Fruit fly (Drosophila melanogaster) whole organism, embryonic: ENCODE data around the gene Slimp.
A peak's percentile ranks its signal among the peaks of the same experiment; 100 is the strongest.

ENCODE experiments used
- Ada2b ChIP-seq: fragments of 200-800 bp; sonication (Bioruptor generic); IDR thresholded peaks from 2 replicates; pipeline ENCODE4 v1.3.6; 2022; ENCODE audit warnings: missing biosample characterization, missing genetic modification characterization
- CG12769 ChIP-seq: fragments of 200-800 bp; sonication (Bioruptor generic); optimal IDR thresholded peaks from 2 replicates; lab custom pipeline; 2019; ENCODE audit warnings: missing biosample characterization, mild to moderate bottlenecking, missing genetic modification characterization, moderate library complexity
- CG14014 ChIP-seq: fragments of 200-800 bp; sonication (Bioruptor generic); IDR thresholded peaks from 2 replicates; pipeline ENCODE4 v1.3.6; 2022; ENCODE audit warnings: missing biosample characterization, missing genetic modification characterization
- CG14965 ChIP-seq: fragments of 200-800 bp; sonication (Bioruptor generic); optimal IDR thresholded peaks from 2 replicates; lab custom pipeline; 2016; ENCODE audit warnings: missing biosample characterization, missing genetic modification characterization, borderline replicate concordance
- CG1529 ChIP-seq: fragments of 200-800 bp; sonication (Bioruptor generic); optimal IDR thresholded peaks from 3 replicates; lab custom pipeline; 2018; ENCODE audit warnings: missing biosample characterization, missing genetic modification characterization
- CG15479 ChIP-seq: fragments of 200-800 bp; sonication (Bioruptor generic); optimal IDR thresholded peaks from 3 replicates; lab custom pipeline; 2019; ENCODE audit warnings: missing biosample characterization, mild to moderate bottlenecking, missing genetic modification characterization, moderate library complexity
- CG15696 ChIP-seq: fragments of 200-800 bp; sonication (Bioruptor generic); optimal IDR thresholded peaks from 2 replicates; lab custom pipeline; 2019; ENCODE audit warnings: missing biosample characterization, mild to moderate bottlenecking, missing genetic modification characterization, moderate library complexity
- CG16779 ChIP-seq: fragments of 200-800 bp; sonication (Bioruptor generic); IDR thresholded peaks from 2 replicates; pipeline ENCODE4 v1.3.6; 2022; ENCODE audit warnings: missing biosample characterization, missing genetic modification characterization
- CG17328 ChIP-seq: fragments of 200-800 bp; sonication (Bioruptor generic); IDR thresholded peaks from 2 replicates; pipeline ENCODE4 v1.3.6; 2022; ENCODE audit warnings: missing biosample characterization, missing genetic modification characterization
- CG2120 ChIP-seq: fragments of 200-800 bp; sonication (Bioruptor generic); optimal IDR thresholded peaks from 3 replicates; lab custom pipeline; 2016; ENCODE audit warnings: missing biosample characterization, missing genetic modification characterization
- CG30403 ChIP-seq: fragments of 200-800 bp; sonication (Bioruptor generic); optimal IDR thresholded peaks from 3 replicates; lab custom pipeline; 2016; ENCODE audit warnings: missing biosample characterization, missing genetic modification characterization
- CG3065 ChIP-seq: fragments of 200-800 bp; sonication (Bioruptor generic); optimal IDR thresholded peaks from 2 replicates; lab custom pipeline; 2016; ENCODE audit warnings: missing biosample characterization, missing genetic modification characterization
- CG34422 ChIP-seq: fragments of 200-800 bp; sonication (Bioruptor generic); IDR thresholded peaks from 3 replicates; pipeline ENCODE4 v1.3.6; 2022; ENCODE audit warnings: missing biosample characterization, missing genetic modification characterization
- CG4820 ChIP-seq: fragments of 200-800 bp; sonication (Bioruptor generic); optimal IDR thresholded peaks from 3 replicates; lab custom pipeline; 2016; ENCODE audit warnings: missing biosample characterization, missing genetic modification characterization
- CG8388 ChIP-seq: fragments of 200-800 bp; sonication (Bioruptor generic); optimal IDR thresholded peaks from 2 replicates; lab custom pipeline; 2019; ENCODE audit warnings: missing biosample characterization, mild to moderate bottlenecking, missing genetic modification characterization, moderate library complexity
- CG8478 ChIP-seq: fragments of >200 bp; optimal IDR thresholded peaks from 2 replicates; lab custom pipeline; 2018
- Camta ChIP-seq: fragments of 200-800 bp; sonication (Bioruptor generic); optimal IDR thresholded peaks from 2 replicates; lab custom pipeline; 2016; ENCODE audit warnings: missing biosample characterization, missing genetic modification characterization
- Dfd ChIP-seq, 2 experiments: fragments of >200 bp; optimal IDR thresholded peaks; 2 replicates each; lab custom pipeline; 2017; ENCODE audit warnings: missing biosample characterization in 2 of 2, missing genetic modification characterization in 2 of 2
- Doc2 ChIP-seq: fragments of 200-800 bp; sonication (Bioruptor generic); IDR thresholded peaks from 2 replicates; pipeline ENCODE4 v1.3.6; 2022; ENCODE audit warnings: missing biosample characterization, missing genetic modification characterization
- Drgx ChIP-seq: fragments of 200-800 bp; sonication (Bioruptor generic); IDR thresholded peaks from 2 replicates; pipeline ENCODE4 v1.3.6; 2022; ENCODE audit warnings: missing biosample characterization, missing genetic modification characterization
- HmgD ChIP-seq: fragments of 200-800 bp; sonication (Bioruptor generic); optimal IDR thresholded peaks from 3 replicates; lab custom pipeline; 2016; ENCODE audit warnings: missing biosample characterization, missing genetic modification characterization
- Mad ChIP-seq: fragments of 200-800 bp; sonication (Bioruptor generic); optimal IDR thresholded peaks from 2 replicates; lab custom pipeline; 2016; ENCODE audit warnings: missing biosample characterization, missing genetic modification characterization
- Med ChIP-seq: fragments of 200-800 bp; sonication (Bioruptor generic); peaks from one replicate; lab custom pipeline; 2016; ENCODE audit warnings: missing biosample characterization, missing genetic modification characterization, mild to moderate bottlenecking, inconsistent platforms, moderate library complexity
- Mes4 ChIP-seq: fragments of 200-800 bp; sonication (Bioruptor generic); optimal IDR thresholded peaks from 2 replicates; lab custom pipeline; 2016; ENCODE audit warnings: missing biosample characterization, missing genetic modification characterization
- Mrtf ChIP-seq: fragments of 200-800 bp; sonication (Bioruptor generic); IDR thresholded peaks from 3 replicates; pipeline ENCODE4 v1.3.6; 2022; ENCODE audit warnings: missing biosample characterization, missing genetic modification characterization
- Myb ChIP-seq: fragments of 200-800 bp; sonication (Bioruptor generic); optimal IDR thresholded peaks from 2 replicates; lab custom pipeline; 2016; ENCODE audit warnings: missing biosample characterization, missing genetic modification characterization
- PHDP ChIP-seq: fragments of 200-800 bp; sonication (Bioruptor generic); optimal IDR thresholded peaks from 3 replicates; lab custom pipeline; 2018; ENCODE audit warnings: missing biosample characterization, mild to moderate bottlenecking, missing genetic modification characterization, moderate library complexity
- Rfx ChIP-seq: fragments of 200-800 bp; sonication (Bioruptor generic); IDR thresholded peaks from 2 replicates; pipeline ENCODE4 v1.3.6; 2022; ENCODE audit warnings: missing biosample characterization, missing genetic modification characterization
- Side ChIP-seq: fragments of 200-800 bp; sonication (Bioruptor generic); optimal IDR thresholded peaks from 2 replicates; lab custom pipeline; 2016; ENCODE audit warnings: missing biosample characterization, missing genetic modification characterization
- Sin3A ChIP-seq: fragments of >200 bp; optimal IDR thresholded peaks from 2 replicates; lab custom pipeline; 2018
- Taf1 ChIP-seq: fragments of 200-800 bp; sonication (Bioruptor generic); IDR thresholded peaks from 2 replicates; pipeline ENCODE4 v1.3.6; 2022; ENCODE audit warnings: missing biosample characterization, missing genetic modification characterization
- Xrp1 ChIP-seq: fragments of 200-800 bp; sonication (Bioruptor generic); IDR thresholded peaks from 2 replicates; pipeline ENCODE4 v1.3.6; 2022; ENCODE audit warnings: missing biosample characterization, missing genetic modification characterization
- YL-1 ChIP-seq: fragments of 200-800 bp; sonication (Bioruptor generic); optimal IDR thresholded peaks from 3 replicates; lab custom pipeline; 2017; ENCODE audit warnings: missing biosample characterization, mild to moderate bottlenecking, missing genetic modification characterization
- ap ChIP-seq: fragments of 200-800 bp; sonication (Bioruptor generic); IDR thresholded peaks from 2 replicates; pipeline ENCODE4 v1.3.6; 2022; ENCODE audit warnings: missing biosample characterization, missing genetic modification characterization
- btn ChIP-seq: fragments of 200-800 bp; sonication (Bioruptor generic); optimal IDR thresholded peaks from 2 replicates; lab custom pipeline; 2016; ENCODE audit warnings: missing biosample characterization, missing genetic modification characterization
- cg ChIP-seq: fragments of 200-800 bp; sonication (Bioruptor generic); optimal IDR thresholded peaks from 3 replicates; lab custom pipeline; 2019; ENCODE audit warnings: missing biosample characterization, mild to moderate bottlenecking, missing genetic modification characterization, moderate library complexity
- chinmo ChIP-seq: fragments of 200-800 bp; sonication (Bioruptor generic); IDR thresholded peaks from 4 replicates; pipeline ENCODE4 v1.3.6; 2022; ENCODE audit warnings: missing biosample characterization, missing genetic modification characterization; ENCODE audit not compliant: partially characterized antibody
- dpn ChIP-seq, 2 experiments: fragments of 200-800 bp; sonication (Bioruptor generic); optimal IDR thresholded peaks; 3 replicates each; lab custom pipeline; 2016; ENCODE audit warnings: missing biosample characterization in 2 of 2, missing genetic modification characterization in 2 of 2
- fd3F ChIP-seq: fragments of 200-800 bp; sonication (Bioruptor generic); optimal IDR thresholded peaks from 2 replicates; lab custom pipeline; 2018; ENCODE audit warnings: missing biosample characterization, mild to moderate bottlenecking, missing genetic modification characterization, moderate library complexity
- knrl ChIP-seq: fragments of 200-800 bp; sonication (Bioruptor generic); IDR thresholded peaks from 3 replicates; pipeline ENCODE4 v1.3.6; 2022; ENCODE audit warnings: missing biosample characterization, missing genetic modification characterization; ENCODE audit not compliant: partially characterized antibody
- lbe ChIP-seq: fragments of 200-800 bp; sonication (Bioruptor generic); optimal IDR thresholded peaks from 2 replicates; lab custom pipeline; 2016; ENCODE audit warnings: missing biosample characterization, mild to moderate bottlenecking, missing genetic modification characterization
- pho ChIP-seq: fragments of 200-800 bp; sonication (Bioruptor generic); optimal IDR thresholded peaks from 2 replicates; lab custom pipeline; 2016; ENCODE audit warnings: missing biosample characterization, missing genetic modification characterization
- run ChIP-seq: fragments of 200-800 bp; sonication (Bioruptor generic); optimal IDR thresholded peaks from 3 replicates; lab custom pipeline; 2018; ENCODE audit warnings: missing biosample characterization, mild to moderate bottlenecking, missing genetic modification characterization
- sisA ChIP-seq: fragments of 200-800 bp; sonication (Bioruptor generic); IDR thresholded peaks from 2 replicates; pipeline ENCODE4 v1.3.6; 2022; ENCODE audit warnings: missing biosample characterization, missing genetic modification characterization
- so ChIP-seq: fragments of 200-800 bp; sonication (Bioruptor generic); IDR thresholded peaks from 3 replicates; pipeline ENCODE4 v1.3.6; 2022; ENCODE audit warnings: missing biosample characterization, missing genetic modification characterization
- sr ChIP-seq: fragments of 200-800 bp; sonication (Bioruptor generic); IDR thresholded peaks from 3 replicates; pipeline ENCODE4 v1.3.6; 2022; ENCODE audit warnings: missing biosample characterization, missing genetic modification characterization
- stwl ChIP-seq: fragments of 200-800 bp; sonication (Bioruptor generic); optimal IDR thresholded peaks from 3 replicates; lab custom pipeline; 2018; ENCODE audit warnings: missing biosample characterization, mild to moderate bottlenecking, missing genetic modification characterization, moderate library complexity
- twi ChIP-seq: fragments of 200-800 bp; optimal IDR thresholded peaks from 2 replicates; lab custom pipeline; 2019; ENCODE audit warnings: missing biosample characterization, mild to moderate bottlenecking, missing genetic modification characterization, moderate library complexity
- vfl ChIP-seq: fragments of 200-800 bp; sonication (Bioruptor generic); optimal IDR thresholded peaks from 2 replicates; lab custom pipeline; 2016; ENCODE audit warnings: missing biosample characterization, missing genetic modification characterization
- vvl ChIP-seq: fragments of 200-800 bp; sonication (Bioruptor generic); IDR thresholded peaks from 2 replicates; pipeline ENCODE4 v1.3.6; 2022; ENCODE audit warnings: missing biosample characterization, missing genetic modification characterization
- wor ChIP-seq: fragments of 200-800 bp; sonication (Bioruptor generic); IDR thresholded peaks from 2 replicates; pipeline ENCODE4 v1.3.6; 2022; ENCODE audit warnings: missing biosample characterization, missing genetic modification characterization
- z ChIP-seq: fragments of 200-800 bp; sonication (Bioruptor generic); IDR thresholded peaks from 3 replicates; pipeline ENCODE4 v1.3.6; 2022; ENCODE audit warnings: missing biosample characterization, missing genetic modification characterization

The Slimp gene

dm6 chr3R:24193373-24193879 lies 44.7 kb upstream of the Slimp start, which contains the start of the genes SMC6 and CG6204 (continued):
- peak; percentile 90 for TF ChIP-seq Mrtf (GFP tag; lab: Robert Waterston, UW)
- peak; percentile 95 for TF ChIP-seq Xrp1 (GFP tag; lab: Robert Waterston, UW)
- peak; percentile 95 for TF ChIP-seq CG15696 (tag; lab: Kevin White, UChicago)
- peak; percentile 80 for TF ChIP-seq CG15479 (GFP tag; lab: Kevin White, UChicago)
- TF ChIP-seq CG17328 (GFP tag; lab: Robert Waterston, UW), result peak; percentile 92
- peak; percentile 58 for TF ChIP-seq Mes4 (GFP tag; lab: Kevin White, UChicago)
- TF ChIP-seq CG16779 (GFP tag; lab: Robert Waterston, UW), result peak; percentile 80
- peak; percentile 90 for TF ChIP-seq Taf1 (GFP tag; lab: Robert Waterston, UW)
- peak; percentile 94 for TF ChIP-seq Ada2b (GFP tag; lab: Robert Waterston, UW)
- peak; percentile 95 for TF ChIP-seq CG30403
- peak; percentile 92 for TF ChIP-seq CG8388 (GFP tag; lab: Kevin White, UChicago)
- peak; percentile 73 for TF ChIP-seq stwl (tag; lab: Kevin White, UChicago)
- peak; percentile 95 for TF ChIP-seq sisA (GFP tag; lab: Robert Waterston, UW)
- no peak for TF ChIP-seq CG14965
- TF ChIP-seq CG4820 (GFP tag; lab: Kevin White, UChicago), result peak; percentile 92
- peak; percentile 89 for TF ChIP-seq Doc2 (GFP tag; lab: Robert Waterston, UW)
- peak; percentile 14 for TF ChIP-seq Sin3A (lab: Kevin White, UChicago)
- TF ChIP-seq z (GFP tag; lab: Robert Waterston, UW), result no peak
- TF ChIP-seq lbe (GFP tag; lab: Kevin White, UChicago), result peak; percentile 91
- peak; percentile 96 for TF ChIP-seq CG14014 (GFP tag; lab: Robert Waterston, UW)
- peak; percentile 96 for TF ChIP-seq Med
- TF ChIP-seq wor (GFP tag; lab: Robert Waterston, UW), result peak; percentile 88
- peak; percentile 34 for TF ChIP-seq btn (GFP tag; lab: Kevin White, UChicago)
- TF ChIP-seq Rfx, result peak; percentile 97
- peak; percentile 62 for TF ChIP-seq Myb (GFP tag; lab: Kevin White, UChicago)
- TF ChIP-seq Side (GFP tag; lab: Kevin White, UChicago), result peak; percentile 76
- TF ChIP-seq Mad (GFP tag; lab: Kevin White, UChicago), result peak; percentile 79
- TF ChIP-seq Camta (GFP tag; lab: Kevin White, UChicago), result peak; percentile 77
- peak; percentile 91 for TF ChIP-seq twi (tag; lab: Kevin White, UChicago)
- TF ChIP-seq run (tag; lab: Kevin White, UChicago), result peak; percentile 92
- TF ChIP-seq chinmo (GFP tag; lab: Robert Waterston, UW), result no peak
- peak; percentile 44; the same call in 1 of the 3 replicates for TF ChIP-seq sr (GFP tag; lab: Robert Waterston, UW)
- TF ChIP-seq pho, result peak; percentile 89
- TF ChIP-seq vfl, result peak; percentile 80
- peak; percentile 65 for TF ChIP-seq CG3065 (GFP tag; lab: Kevin White, UChicago)
- TF ChIP-seq Dfd (GFP tag; optimal IDR thresholded peaks at IDR 0.05; lab: Kevin White, UChicago), result no peak
- peak; percentile 96 for TF ChIP-seq fd3F (GFP tag; lab: Kevin White, UChicago)
- peak; percentile 90 for TF ChIP-seq so (GFP tag; lab: Robert Waterston, UW)
- TF ChIP-seq cg (GFP tag; lab: Kevin White, UChicago), result no peak
- TF ChIP-seq CG2120 (GFP tag; lab: Kevin White, UChicago), result peak; percentile 96
- TF ChIP-seq CG34422 (GFP tag; lab: Robert Waterston, UW), result peak; percentile 95
- TF ChIP-seq knrl, result peak; percentile 19; the same call in 1 of the 3 replicates
- peak; percentile 97 for TF ChIP-seq vvl (GFP tag; lab: Robert Waterston, UW)
- TF ChIP-seq PHDP, result peak; percentile 96
- peak; percentile 89 for TF ChIP-seq ap
- peak; percentile 89 to 94 for TF ChIP-seq dpn (GFP tag; optimal IDR thresholded peaks at IDR 0.05; lab: Kevin White, UChicago)
- no peak for TF ChIP-seq CG8478 (lab: Kevin White, UChicago)
- TF ChIP-seq CG1529 (GFP tag; lab: Kevin White, UChicago), result peak; percentile 71
- TF ChIP-seq HmgD (GFP tag; lab: Kevin White, UChicago), result peak; percentile 39
- peak; percentile 70 for TF ChIP-seq YL-1 (GFP tag; lab: Kevin White, UChicago)
- peak; percentile 96 for TF ChIP-seq CG12769 (tag; lab: Kevin White, UChicago)
- TF ChIP-seq Drgx, result peak; percentile 94
